Worm (Caenorhabditis elegans): Measurements from ENCODE around the gene H35N09.1.

ce11 chrX:8584825-8585384, 20.2 kb upstream of the H35N09.1 start:
- no peak for TF ChIP-seq ama-1 (optimal IDR thresholded peaks at IDR 0.05)
- TF ChIP-seq aly-1 (tag; optimal IDR thresholded peaks at IDR 0.05): no peak
- TF ChIP-seq tra-4 (tag; optimal IDR thresholded peaks at IDR 0.05): no peak

Data from whole organism, early embryonic.